Worm (Caenorhabditis elegans) whole organism, young adult: ENCODE measurements around the gene C30F2.4.

Source experiments
- B0261.1 ChIP-seq: sonication (generic microtip); optimal IDR thresholded peaks from 2 replicates; lab custom pipeline; 2016; ENCODE audit warnings: mild to moderate bottlenecking, missing genetic modification characterization, moderate library complexity, missing compliant biosample characterization
- B0336.3 ChIP-seq: fragments of 200-800 bp; sonication (Bioruptor generic); IDR thresholded peaks from 2 replicates; pipeline ENCODE4 v1.3.6; 2022; ENCODE audit warnings: missing genetic modification characterization, missing compliant biosample characterization
- Y53G8AR.9 ChIP-seq: fragments of 200-800 bp; sonication (Bioruptor generic); conservative IDR thresholded peaks from 2 replicates; pipeline ENCODE4 v1.3.6; 2022; ENCODE audit warnings: missing genetic modification reagents, missing genetic modification characterization, missing compliant biosample characterization
- ama-1 ChIP-seq, 3 experiments: fragments of 150-350 bp in 1 of 3; sonication (generic microtip) in 2 of 3; optimal IDR thresholded peaks; 2 replicates each; lab custom pipeline; 2014 to 2018; ENCODE audit warnings: missing biosample characterization in 2 of 3, missing genetic modification characterization in 2 of 3, missing genetic modification reagents in 2 of 3
- ceh-79 ChIP-seq: sonication (generic microtip); optimal IDR thresholded peaks from 2 replicates; lab custom pipeline; 2017; ENCODE audit warnings: mild to moderate bottlenecking, missing genetic modification characterization, missing compliant biosample characterization
- ceh-91 ChIP-seq: fragments of 200-800 bp; sonication (Bioruptor generic); IDR thresholded peaks from 2 replicates; pipeline ENCODE4 v1.3.6; 2022; ENCODE audit warnings: missing genetic modification reagents, missing genetic modification characterization, missing compliant biosample characterization
- madf-6 ChIP-seq: fragments of 200-800 bp; sonication (Bioruptor generic); IDR thresholded peaks from 2 replicates; pipeline ENCODE4 v1.3.6; 2022; ENCODE audit warnings: missing genetic modification reagents, missing genetic modification characterization, missing compliant biosample characterization
- nhr-27 ChIP-seq: fragments of 200-800 bp; sonication (Bioruptor generic); optimal IDR thresholded peaks from 2 replicates; lab custom pipeline; 2018; ENCODE audit warnings: mild to moderate bottlenecking, missing genetic modification characterization, moderate library complexity, missing compliant biosample characterization
- snpc-1.1 ChIP-seq: sonication (generic microtip); optimal IDR thresholded peaks from 2 replicates; lab custom pipeline; 2017; ENCODE audit warnings: missing genetic modification characterization, mild to moderate bottlenecking, missing compliant biosample characterization, antibody characterized with exemption, moderate library complexity, missing genotype, missing genetic modification reagents; ENCODE audit not compliant: insufficient read depth
- ztf-26 ChIP-seq: sonication (generic microtip); optimal IDR thresholded peaks from 2 replicates; lab custom pipeline; 2017; ENCODE audit warnings: missing genetic modification characterization, missing compliant biosample characterization

- TF ChIP-seq nhr-27: no peak
- TF ChIP-seq B0261.1 (tag; lab: Kevin White, UChicago): no peak
- TF ChIP-seq Y53G8AR.9 (GFP tag; lab: Robert Waterston, UW): no peak
- no peak for TF ChIP-seq ceh-79 (tag; lab: Kevin White, UChicago)
- no peak for TF ChIP-seq ztf-26 (tag; lab: Kevin White, UChicago)
- no peak for TF ChIP-seq ceh-91 (GFP tag; lab: Robert Waterston, UW)
- no peak for TF ChIP-seq snpc-1.1 (tag; lab: Kevin White, UChicago)
- no peak for TF ChIP-seq ama-1 (optimal IDR thresholded peaks at IDR 0.05; lab: Kevin White, UChicago)
- TF ChIP-seq ama-1 (GFP tag; optimal IDR thresholded peaks at IDR 0.05; lab: Kevin White, UChicago): no peak
- TF ChIP-seq B0336.3 (GFP tag; lab: Robert Waterston, UW): no peak
- no peak for TF ChIP-seq madf-6 (GFP tag; lab: Robert Waterston, UW)
These were observed 36.6 kb upstream of the C30F2.4 start for ce11 chrX:16112923-16113322.
